Fruit fly (Drosophila melanogaster): Measurements from ENCODE around the gene CG5645.

The CG5645 gene

dm6 chr3L:12101924-12102383 is 34.6 kb downstream of the CG5645 start (continued):
- no peak for TF ChIP-seq CG4282 (GFP tag; optimal IDR thresholded peaks at IDR 0.05)
- TF ChIP-seq trem (tag; optimal IDR thresholded peaks at IDR 0.05): peak; percentile 56
- TF ChIP-seq ERR (GFP tag; optimal IDR thresholded peaks at IDR 0.05): no peak
- TF ChIP-seq Xbp1 (GFP tag; optimal IDR thresholded peaks at IDR 0.05): no peak
- TF ChIP-seq Blimp-1 (GFP tag; optimal IDR thresholded peaks at IDR 0.05): peak; percentile 26
- no peak for TF ChIP-seq prd (optimal IDR thresholded peaks at IDR 0.05)
- TF ChIP-seq prd (GFP tag; IDR thresholded peaks at IDR 0.05): peak; percentile 42; the same call in 1 of the 3 replicates
- no peak for TF ChIP-seq CG17186 (GFP tag; optimal IDR thresholded peaks at IDR 0.05)
- TF ChIP-seq nmo (GFP tag; optimal IDR thresholded peaks at IDR 0.05): peak; percentile 57
- TF ChIP-seq stwl (tag; optimal IDR thresholded peaks at IDR 0.05): no peak
- no peak for TF ChIP-seq CG10959 (GFP tag; IDR thresholded peaks at IDR 0.05)
- TF ChIP-seq so (GFP tag; IDR thresholded peaks at IDR 0.05): no peak
- TF ChIP-seq ara (GFP tag; IDR thresholded peaks at IDR 0.05): no peak
- TF ChIP-seq sens-2 (GFP tag; IDR thresholded peaks at IDR 0.05): no peak
- no peak for TF ChIP-seq peb (GFP tag; IDR thresholded peaks at IDR 0.05)
- peak; percentile 31 to 53 for TF ChIP-seq bsh (GFP tag; optimal IDR thresholded peaks at IDR 0.05)
- no peak for TF ChIP-seq BEAF-32 (GFP tag; optimal IDR thresholded peaks at IDR 0.05)
- no peak for TF ChIP-seq al (GFP tag; IDR thresholded peaks at IDR 0.05)
- no peak for TF ChIP-seq bowl (GFP tag; IDR thresholded peaks at IDR 0.05)
- no peak for TF ChIP-seq CG11398 (GFP tag; optimal IDR thresholded peaks at IDR 0.05)
- TF ChIP-seq Sry-β (GFP tag; optimal IDR thresholded peaks at IDR 0.05): no peak
- no peak for TF ChIP-seq Atf-2 (GFP tag; optimal IDR thresholded peaks at IDR 0.05)
- TF ChIP-seq CkIIα-i1 (GFP tag; IDR thresholded peaks at IDR 0.05): no peak
- TF ChIP-seq Optix (GFP tag; IDR thresholded peaks at IDR 0.05): no peak
- TF ChIP-seq Ada2b (GFP tag; IDR thresholded peaks at IDR 0.05): no peak
- no peak for TF ChIP-seq CG3995 (GFP tag; optimal IDR thresholded peaks at IDR 0.05)
- TF ChIP-seq unpg (GFP tag; optimal IDR thresholded peaks at IDR 0.05): no peak
- peak; percentile 21 for TF ChIP-seq CG8388 (GFP tag; optimal IDR thresholded peaks at IDR 0.05)
- peak; percentile 8 for TF ChIP-seq fd96Cb (tag; optimal IDR thresholded peaks at IDR 0.05)
- TF ChIP-seq sqz (GFP tag; optimal IDR thresholded peaks at IDR 0.05): peak; percentile 37
- TF ChIP-seq CG11456 (GFP tag; IDR thresholded peaks at IDR 0.05): no peak
- peak; percentile 21; the same call in 1 of the 3 replicates for TF ChIP-seq row (GFP tag; IDR thresholded peaks at IDR 0.05)
- no peak for TF ChIP-seq toy (GFP tag; IDR thresholded peaks at IDR 0.05)
- TF ChIP-seq CG8359 (GFP tag; optimal IDR thresholded peaks at IDR 0.05; ENCODE audit: borderline replicate concordance): no peak
- peak; percentile 41 for TF ChIP-seq CG15696 (tag; optimal IDR thresholded peaks at IDR 0.05)
- no peak for TF ChIP-seq lilli (GFP tag; optimal IDR thresholded peaks at IDR 0.05)
- no peak for TF ChIP-seq CG18599 (GFP tag; optimal IDR thresholded peaks at IDR 0.05)
- no peak for TF ChIP-seq wdn (GFP tag; IDR thresholded peaks at IDR 0.05)
- TF ChIP-seq CG4360 (GFP tag; IDR thresholded peaks at IDR 0.05): no peak
- TF ChIP-seq pho (GFP tag; optimal IDR thresholded peaks at IDR 0.05): no peak
- TF ChIP-seq zen (tag; optimal IDR thresholded peaks at IDR 0.05): peak; percentile 56
- TF ChIP-seq gsb-n (tag; optimal IDR thresholded peaks at IDR 0.05): no peak
- no peak for TF ChIP-seq CG18619 (GFP tag; optimal IDR thresholded peaks at IDR 0.05)
- TF ChIP-seq CG12659 (GFP tag; optimal IDR thresholded peaks at IDR 0.05): no peak
- TF ChIP-seq vnd (GFP tag; IDR thresholded peaks at IDR 0.05; ENCODE audit: partially characterized antibody): no peak
- no peak for TF ChIP-seq CG7372 (GFP tag; IDR thresholded peaks at IDR 0.05)
- no peak for TF ChIP-seq ase (GFP tag; IDR thresholded peaks at IDR 0.05)
- TF ChIP-seq jumu (GFP tag; optimal IDR thresholded peaks at IDR 0.05): no peak
- peak; percentile 75 for TF ChIP-seq twi (tag; optimal IDR thresholded peaks at IDR 0.05)
- peak; percentile 60 for TF ChIP-seq CG31441 (GFP tag; IDR thresholded peaks at IDR 0.05)
- TF ChIP-seq z (GFP tag; IDR thresholded peaks at IDR 0.05): no peak
- no peak for TF ChIP-seq Stat92E (GFP tag; optimal IDR thresholded peaks at IDR 0.05)
